Worm (Caenorhabditis elegans) whole organism, L2 larva: ENCODE results near the gene srt-34.

Experiments
- C34F6.9 ChIP-seq: fragments of 150-350 bp; optimal IDR thresholded peaks from 2 replicates; lab custom pipeline; 2014; ENCODE audit warnings: missing biosample characterization, missing genetic modification characterization
- R02D3.7 ChIP-seq: fragments of 150-350 bp; optimal IDR thresholded peaks from 2 replicates; lab custom pipeline; 2014; ENCODE audit warnings: missing biosample characterization, missing genetic modification characterization
- Y55F3AM.14 ChIP-seq: fragments of 200-800 bp; sonication (Bioruptor generic); optimal IDR thresholded peaks from 2 replicates; lab custom pipeline; 2018; ENCODE audit warnings: mild to moderate bottlenecking, missing genetic modification characterization, missing compliant biosample characterization
- ZK546.5 ChIP-seq: sonication (generic microtip); optimal IDR thresholded peaks from 2 replicates; lab custom pipeline; 2017; ENCODE audit warnings: missing biosample characterization, missing genetic modification characterization
- aly-2 ChIP-seq: fragments of 150-350 bp; optimal IDR thresholded peaks from 2 replicates; lab custom pipeline; 2014; ENCODE audit warnings: missing biosample characterization, missing genetic modification characterization
- blmp-1 ChIP-seq: sonication (generic microtip); optimal IDR thresholded peaks from 2 replicates; lab custom pipeline; 2017; ENCODE audit warnings: missing genetic modification characterization, mild to moderate bottlenecking, missing compliant biosample characterization, antibody characterized with exemption, moderate library complexity; ENCODE audit not compliant: insufficient read depth
- ceh-82 ChIP-seq: fragments of 150-350 bp; optimal IDR thresholded peaks from 2 replicates; lab custom pipeline; 2014; ENCODE audit warnings: missing biosample characterization, missing genetic modification characterization
- dmd-4 ChIP-seq: sonication (generic microtip); optimal IDR thresholded peaks from 2 replicates; lab custom pipeline; 2017; ENCODE audit warnings: missing biosample characterization, missing genetic modification characterization
- egl-27 ChIP-seq: sonication (generic microtip); optimal IDR thresholded peaks from 3 replicates; lab custom pipeline; 2017; ENCODE audit warnings: missing biosample characterization, missing genetic modification reagents, missing genetic modification characterization
- fos-1 ChIP-seq: fragments of 150-350 bp; optimal IDR thresholded peaks from 2 replicates; lab custom pipeline; 2014; ENCODE audit warnings: missing biosample characterization, missing genetic modification characterization
- gmeb-1 ChIP-seq: fragments of 150-350 bp; optimal IDR thresholded peaks from 2 replicates; lab custom pipeline; 2014; ENCODE audit warnings: missing biosample characterization, missing genetic modification characterization
- lin-11 ChIP-seq: fragments of 150-350 bp; sonication (generic microtip); optimal IDR thresholded peaks from 2 replicates; lab custom pipeline; 2014; ENCODE audit warnings: missing biosample characterization, missing genetic modification characterization, inconsistent platforms, mixed read lengths
- lin-39 ChIP-seq: fragments of 150-350 bp; optimal IDR thresholded peaks from 2 replicates; lab custom pipeline; 2014; ENCODE audit warnings: missing biosample characterization, missing genetic modification reagents, missing genetic modification characterization
- lsy-2 ChIP-seq, 2 experiments: fragments of 150-350 bp in 1 of 2; sonication (generic microtip) in 1 of 2; optimal IDR thresholded peaks; 2 replicates each; lab custom pipeline; 2014 to 2017; ENCODE audit warnings: missing biosample characterization in 2 of 2, missing genetic modification characterization in 2 of 2
- mab-5 ChIP-seq: fragments of 150-350 bp; optimal IDR thresholded peaks from 2 replicates; lab custom pipeline; 2014; ENCODE audit warnings: missing biosample characterization, missing genetic modification characterization
- mdl-1 ChIP-seq, 2 experiments: fragments of 150-350 bp in 1 of 2; sonication (generic microtip) in 1 of 2; optimal IDR thresholded peaks; 2 replicates each; lab custom pipeline; 2017; ENCODE audit warnings: missing biosample characterization in 2 of 2, missing genetic modification characterization in 2 of 2
- nhr-12 ChIP-seq: fragments of 150-350 bp; optimal IDR thresholded peaks from 2 replicates; lab custom pipeline; 2014; ENCODE audit warnings: missing biosample characterization, missing genetic modification characterization
- nhr-21 ChIP-seq: fragments of 150-350 bp; optimal IDR thresholded peaks from 2 replicates; lab custom pipeline; 2014; ENCODE audit warnings: missing biosample characterization, missing genetic modification characterization
- nhr-23 ChIP-seq: fragments of 150-350 bp; optimal IDR thresholded peaks from 2 replicates; lab custom pipeline; 2014; ENCODE audit warnings: missing biosample characterization, missing genetic modification reagents, missing genetic modification characterization
- nhr-25 ChIP-seq: fragments of 150-350 bp; sonication (generic microtip); optimal IDR thresholded peaks from 3 replicates; lab custom pipeline; 2014; ENCODE audit warnings: missing biosample characterization, missing genetic modification characterization
- nhr-6 ChIP-seq: fragments of 150-350 bp; optimal IDR thresholded peaks from 2 replicates; lab custom pipeline; 2014; ENCODE audit warnings: missing biosample characterization, missing genetic modification characterization
- nhr-77 ChIP-seq: fragments of 150-350 bp; optimal IDR thresholded peaks from 2 replicates; lab custom pipeline; 2014; ENCODE audit warnings: missing biosample characterization, missing genetic modification characterization
- skn-1 ChIP-seq: sonication (generic microtip); optimal IDR thresholded peaks from 2 replicates; lab custom pipeline; 2017; ENCODE audit warnings: missing biosample characterization, missing genetic modification characterization
- sma-3 ChIP-seq: sonication (generic microtip); optimal IDR thresholded peaks from 2 replicates; lab custom pipeline; 2016; ENCODE audit warnings: missing genetic modification reagents, missing genetic modification characterization, missing compliant biosample characterization
- sma-9 ChIP-seq, 2 experiments: fragments of 150-350 bp in 1 of 2; sonication (generic microtip) in 1 of 2; optimal IDR thresholded peaks; 2 replicates each; lab custom pipeline; 2014 to 2016; ENCODE audit warnings: missing genetic modification characterization in 2 of 2, mild to moderate bottlenecking in 1 of 2, missing biosample characterization in 1 of 2, missing compliant biosample characterization in 1 of 2, missing genetic modification reagents in 1 of 2, moderate library complexity in 1 of 2
- unc-39 ChIP-seq: fragments of 150-350 bp; optimal IDR thresholded peaks from 2 replicates; lab custom pipeline; 2014; ENCODE audit warnings: missing biosample characterization, missing genetic modification characterization
- unc-55 ChIP-seq: fragments of 150-350 bp; sonication (generic microtip); optimal IDR thresholded peaks from 3 replicates; lab custom pipeline; 2014; ENCODE audit warnings: missing biosample characterization, missing genetic modification reagents, missing genetic modification characterization
- unc-62 ChIP-seq: fragments of 150-350 bp; optimal IDR thresholded peaks from 2 replicates; lab custom pipeline; 2014; ENCODE audit warnings: missing biosample characterization, missing genetic modification reagents, missing genetic modification characterization
- ztf-1 ChIP-seq: fragments of 200-800 bp; sonication (Bioruptor generic); conservative IDR thresholded peaks from 2 replicates; pipeline ENCODE4 v1.3.6; 2022; ENCODE audit warnings: missing genetic modification characterization, missing compliant biosample characterization
- ztf-11 ChIP-seq: sonication (generic microtip); optimal IDR thresholded peaks from 2 replicates; lab custom pipeline; 2017; ENCODE audit warnings: missing biosample characterization, missing genetic modification characterization
- ztf-4 ChIP-seq: fragments of 150-350 bp; optimal IDR thresholded peaks from 2 replicates; lab custom pipeline; 2014; ENCODE audit warnings: missing biosample characterization, missing genetic modification characterization

The srt-34 gene

ce11 chrV:2857842-2858241 is 39.8 kb upstream of the srt-34 start, which contains the start of gene srj-55:
Gene srj-55 (minus strand): TSS chrV:2857942.
- TF ChIP-seq dmd-4 (tag; lab: Kevin White, UChicago) (no peak), ceh-82 (no peak), mab-5 (no peak), nhr-12 (tag; lab: Kevin White, UChicago) (no peak), nhr-25 (no peak), unc-55 (no peak), ztf-11 (tag; lab: Kevin White, UChicago) (no peak), nhr-23 (tag; lab: Kevin White, UChicago) (no peak)

ce11 chrV:2855473-2855872 is 37.5 kb upstream of the srt-34 start, which contains the start of gene srj-57:
Gene srj-57 (minus strand): TSS chrV:2855573.
- TF ChIP-seq R02D3.7 (tag; lab: Kevin White, UChicago), result no peak
- TF ChIP-seq ztf-1 (GFP tag; lab: Robert Waterston, UW), result no peak
- no peak for TF ChIP-seq gmeb-1 (tag; lab: Kevin White, UChicago)
- TF ChIP-seq aly-2 (tag; lab: Kevin White, UChicago), result no peak
- no peak for TF ChIP-seq fos-1 (tag; lab: Kevin White, UChicago)
- TF ChIP-seq nhr-6, result no peak
- TF ChIP-seq lsy-2 (tag; optimal IDR thresholded peaks at IDR 0.05; lab: Kevin White, UChicago), result no peak
- no peak for TF ChIP-seq Y55F3AM.14

- TF ChIP-seq blmp-1 (no peak), fos-1 (tag; lab: Kevin White, UChicago) (peak; percentile 36)
Observed at ce11 chrV:2849071-2849470, 31.1 kb upstream of the srt-34 start, which contains the start of gene ugt-53. Gene ugt-53 (plus strand): TSS chrV:2849343.

DNA sequence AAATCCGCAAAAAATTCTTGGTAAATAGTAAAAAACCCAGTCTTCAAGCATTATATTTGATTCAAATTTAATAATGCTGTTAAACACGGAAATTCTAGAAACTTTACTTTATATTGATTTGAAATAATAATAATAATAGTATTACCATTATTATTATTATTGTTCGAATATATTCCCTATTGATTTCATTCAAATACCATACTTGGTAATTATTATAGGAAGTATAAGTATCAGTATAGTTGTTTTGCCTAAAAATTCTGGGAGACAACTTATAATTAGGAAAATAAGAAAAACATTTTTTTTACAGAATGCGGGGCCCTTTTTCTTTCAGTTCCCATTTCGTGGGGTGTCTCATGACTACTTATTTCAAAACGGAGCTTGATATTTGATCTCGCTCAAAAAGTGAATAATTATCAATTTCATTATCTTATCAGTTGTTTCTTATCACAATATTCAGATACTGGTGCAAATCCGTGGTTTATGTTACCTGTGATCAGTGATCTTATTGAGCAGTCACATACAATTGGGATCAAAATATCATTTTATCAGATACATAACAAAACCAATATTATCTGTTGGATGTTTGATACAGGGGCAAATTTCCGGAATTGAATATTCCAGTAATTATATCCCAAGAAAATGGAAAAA is 30.4 kb upstream of the srt-34 start, which contains the start of gene srj-49:
TSS of gene srj-49 (minus strand) at position 51 of the 648 bp plus-strand sequence.
- no peak for TF ChIP-seq nhr-25
- TF ChIP-seq ztf-11 (tag; lab: Kevin White, UChicago), result no peak
- peak; percentile 51 for TF ChIP-seq sma-9 (GFP tag; optimal IDR thresholded peaks at IDR 0.05; lab: Kevin White, UChicago)
- no peak for TF ChIP-seq sma-9 (tag; optimal IDR thresholded peaks at IDR 0.05; lab: Kevin White, UChicago)
- peak; percentile 65 for TF ChIP-seq fos-1 (tag; lab: Kevin White, UChicago)

DNA sequence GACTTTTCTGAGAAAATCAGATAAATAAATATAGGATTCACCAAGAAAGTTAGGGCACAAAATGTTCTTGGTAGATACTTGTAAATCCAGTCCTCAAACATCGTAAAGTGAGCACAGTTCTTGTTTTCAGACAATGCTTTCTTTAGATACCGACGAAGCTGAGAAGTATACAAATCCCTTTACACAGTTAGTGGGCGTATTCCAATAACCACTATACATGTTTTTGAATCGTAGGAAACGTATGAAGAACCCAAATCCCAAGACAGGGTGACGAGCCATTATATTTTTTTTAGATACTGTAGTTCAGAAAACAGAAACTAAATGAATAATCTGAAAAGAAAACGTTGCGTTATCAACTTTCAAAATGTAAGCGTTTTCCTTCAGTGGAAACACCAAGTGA is 27.8 kb upstream of the srt-34 start, which contains the start of gene srj-44:
TSS of gene srj-44 (minus strand) at position 101 of the 400 bp plus-strand sequence.
- no peak for TF ChIP-seq nhr-77
- TF ChIP-seq fos-1 (tag; lab: Kevin White, UChicago), result no peak
- no peak for TF ChIP-seq dmd-4 (tag; lab: Kevin White, UChicago)
- no peak for TF ChIP-seq nhr-25
- TF ChIP-seq lsy-2 (tag; optimal IDR thresholded peaks at IDR 0.05; lab: Kevin White, UChicago), result no peak
- TF ChIP-seq unc-39 (tag; lab: Kevin White, UChicago), result no peak
- TF ChIP-seq ztf-4 (tag; lab: Kevin White, UChicago), result no peak
- TF ChIP-seq ztf-1 (GFP tag; lab: Robert Waterston, UW), result no peak
- TF ChIP-seq ztf-11 (tag; lab: Kevin White, UChicago), result no peak
- TF ChIP-seq ceh-82, result no peak
- no peak for TF ChIP-seq Y55F3AM.14
- TF ChIP-seq unc-62 (GFP tag; lab: Kevin White, UChicago), result no peak
- no peak for TF ChIP-seq sma-9 (GFP tag; optimal IDR thresholded peaks at IDR 0.05; lab: Kevin White, UChicago)
- no peak for TF ChIP-seq sma-9 (tag; optimal IDR thresholded peaks at IDR 0.05; lab: Kevin White, UChicago)
- no peak for TF ChIP-seq mdl-1 (tag; optimal IDR thresholded peaks at IDR 0.05; lab: Kevin White, UChicago)
- no peak for TF ChIP-seq C34F6.9 (tag; lab: Kevin White, UChicago)
- no peak for TF ChIP-seq R02D3.7 (tag; lab: Kevin White, UChicago)
- TF ChIP-seq mab-5, result no peak
- TF ChIP-seq lin-39 (tag; lab: Kevin White, UChicago), result no peak

ce11 chrV:2836501-2836900 is 18.5 kb upstream of the srt-34 start, which contains the start of gene srj-45:
Gene srj-45 (minus strand): TSS chrV:2836601.
- TF ChIP-seq egl-27 (no peak), skn-1 (tag; lab: Kevin White, UChicago) (no peak), ZK546.5 (tag; lab: Kevin White, UChicago) (no peak), R02D3.7 (tag; lab: Kevin White, UChicago) (no peak), lin-11 (tag; lab: Kevin White, UChicago) (no peak), unc-62 (GFP tag; lab: Kevin White, UChicago) (no peak), ceh-82 (no peak), mab-5 (no peak), lsy-2 (tag; optimal IDR thresholded peaks at IDR 0.05; lab: Kevin White, UChicago) (no peak), nhr-21 (tag; lab: Kevin White, UChicago) (no peak), sma-3 (GFP tag; lab: Kevin White, UChicago) (no peak), Y55F3AM.14 (no peak), lin-39 (tag; lab: Kevin White, UChicago) (no peak), C34F6.9 (tag; lab: Kevin White, UChicago) (no peak), nhr-25 (no peak), mdl-1 (tag; optimal IDR thresholded peaks at IDR 0.05; lab: Kevin White, UChicago) (no peak), blmp-1 (no peak), nhr-12 (tag; lab: Kevin White, UChicago) (no peak), nhr-77 (no peak), dmd-4 (tag; lab: Kevin White, UChicago) (no peak)
- TF ChIP-seq, all 48 proteins: peak for 0
